Fruit fly (Drosophila melanogaster) whole organism, embryonic: ENCODE measurements around the gene M6.

ENCODE experiments used
- Aef1 ChIP-seq: fragments of 200-800 bp; sonication (Bioruptor generic); IDR thresholded peaks from 3 replicates; pipeline ENCODE4 v1.3.6; 2022; ENCODE audit warnings: missing biosample characterization, missing genetic modification characterization
- Bgb ChIP-seq: fragments of 200-800 bp; sonication (Bioruptor generic); IDR thresholded peaks from 2 replicates; pipeline ENCODE4 v1.3.6; 2022; ENCODE audit warnings: missing biosample characterization, missing genetic modification characterization; ENCODE audit not compliant: partially characterized antibody
- CG10209 ChIP-seq: fragments of 200-800 bp; sonication (Bioruptor generic); optimal IDR thresholded peaks from 3 replicates; lab custom pipeline; 2017; ENCODE audit warnings: missing biosample characterization, mild to moderate bottlenecking, missing genetic modification characterization, missing genetic modification reagents
- CG10366 ChIP-seq: fragments of 200-800 bp; sonication (Bioruptor generic); IDR thresholded peaks from 2 replicates; pipeline ENCODE4 v1.3.6; 2022; ENCODE audit warnings: missing biosample characterization, missing genetic modification characterization
- CG11093 ChIP-seq: fragments of 200-800 bp; sonication (Bioruptor generic); IDR thresholded peaks from 3 replicates; pipeline ENCODE4 v1.3.6; 2022; ENCODE audit warnings: missing biosample characterization, missing genetic modification characterization
- CG12071 ChIP-seq: fragments of 200-800 bp; sonication (Bioruptor generic); optimal IDR thresholded peaks from 3 replicates; lab custom pipeline; 2018; ENCODE audit warnings: missing biosample characterization, mild to moderate bottlenecking, missing genetic modification characterization
- CG1233 ChIP-seq: fragments of 200-800 bp; sonication (Bioruptor generic); optimal IDR thresholded peaks from 4 replicates; lab custom pipeline; 2018; ENCODE audit warnings: missing biosample characterization, mild to moderate bottlenecking, missing genetic modification characterization
- CG13296 ChIP-seq: fragments of 200-800 bp; sonication (Bioruptor generic); optimal IDR thresholded peaks from 3 replicates; lab custom pipeline; 2018; ENCODE audit warnings: missing biosample characterization, mild to moderate bottlenecking, missing genetic modification characterization
- CG17186 ChIP-seq: fragments of 200-800 bp; sonication (Bioruptor generic); optimal IDR thresholded peaks from 3 replicates; lab custom pipeline; 2017; ENCODE audit warnings: missing biosample characterization, missing genetic modification reagents, missing genetic modification characterization
- CG1832 ChIP-seq: fragments of 200-800 bp; sonication (Bioruptor generic); optimal IDR thresholded peaks from 2 replicates; lab custom pipeline; 2017; ENCODE audit warnings: missing biosample characterization, mild to moderate bottlenecking, missing genetic modification characterization, inconsistent platforms
- CG2202 ChIP-seq: fragments of 200-800 bp; sonication (Bioruptor generic); optimal IDR thresholded peaks from 2 replicates; lab custom pipeline; 2018; ENCODE audit warnings: missing biosample characterization, mild to moderate bottlenecking, missing genetic modification characterization
- CG2678 ChIP-seq: fragments of 200-800 bp; sonication (Bioruptor generic); optimal IDR thresholded peaks from 3 replicates; lab custom pipeline; 2019; ENCODE audit warnings: missing biosample characterization, mild to moderate bottlenecking, missing genetic modification characterization, moderate library complexity
- CG31441 ChIP-seq: fragments of 200-800 bp; sonication (Bioruptor generic); IDR thresholded peaks from 2 replicates; pipeline ENCODE4 v1.3.6; 2022; ENCODE audit warnings: missing biosample characterization, missing genetic modification characterization
- CG33557 ChIP-seq: fragments of 200-800 bp; sonication (Bioruptor generic); optimal IDR thresholded peaks from 2 replicates; lab custom pipeline; 2019; ENCODE audit warnings: missing biosample characterization, mild to moderate bottlenecking, missing genetic modification characterization, moderate library complexity
- CG6683 ChIP-seq: fragments of 200-800 bp; sonication (Bioruptor generic); optimal IDR thresholded peaks from 2 replicates; lab custom pipeline; 2017; ENCODE audit warnings: missing biosample characterization, mild to moderate bottlenecking, missing genetic modification characterization, missing genetic modification reagents
- CG6791 ChIP-seq: fragments of 200-800 bp; sonication (Bioruptor generic); IDR thresholded peaks from 3 replicates; pipeline ENCODE4 v1.3.6; 2022; ENCODE audit warnings: missing biosample characterization, missing genetic modification characterization; ENCODE audit not compliant: partially characterized antibody
- D ChIP-seq, 2 experiments: fragments of 200-800 bp in 1 of 2; fragments of >200 bp in 1 of 2; sonication (Bioruptor generic) in 1 of 2; optimal IDR thresholded peaks; 2 replicates in 1 of 2; 3 replicates in 1 of 2; lab custom pipeline; 2017; ENCODE audit warnings: mild to moderate bottlenecking in 1 of 2, missing biosample characterization in 1 of 2, missing genetic modification characterization in 1 of 2, missing genetic modification reagents in 1 of 2
- Dref ChIP-seq: fragments of 200-800 bp; sonication (Bioruptor generic); IDR thresholded peaks from 2 replicates; pipeline ENCODE4 v1.3.6; 2022; ENCODE audit warnings: missing biosample characterization, missing genetic modification characterization
- Drgx ChIP-seq: fragments of 200-800 bp; sonication (Bioruptor generic); IDR thresholded peaks from 2 replicates; pipeline ENCODE4 v1.3.6; 2022; ENCODE audit warnings: missing biosample characterization, missing genetic modification characterization
- Fer3 ChIP-seq: fragments of 200-800 bp; sonication (Bioruptor generic); optimal IDR thresholded peaks from 2 replicates; lab custom pipeline; 2018; ENCODE audit warnings: missing biosample characterization, mild to moderate bottlenecking, missing genetic modification characterization, moderate library complexity
- Gsc ChIP-seq: fragments of 200-800 bp; sonication (Bioruptor generic); IDR thresholded peaks from 2 replicates; pipeline ENCODE4 v1.3.6; 2022; ENCODE audit warnings: missing biosample characterization, missing genetic modification characterization
- H2.0 ChIP-seq: fragments of 200-800 bp; sonication (Bioruptor generic); IDR thresholded peaks from 2 replicates; pipeline ENCODE4 v1.3.6; 2022; ENCODE audit warnings: missing biosample characterization, missing genetic modification characterization
- HHEX ChIP-seq: fragments of 200-800 bp; sonication (Bioruptor generic); optimal IDR thresholded peaks from 3 replicates; lab custom pipeline; 2017; ENCODE audit warnings: missing biosample characterization, mild to moderate bottlenecking, missing genetic modification characterization, missing genetic modification reagents
- HLH4C ChIP-seq: fragments of 200-800 bp; sonication (Bioruptor generic); IDR thresholded peaks from 3 replicates; pipeline ENCODE4 v1.3.6; 2022; ENCODE audit warnings: missing biosample characterization, missing genetic modification characterization; ENCODE audit not compliant: partially characterized antibody
- Hr39 ChIP-seq: fragments of >200 bp; optimal IDR thresholded peaks from 2 replicates; lab custom pipeline; 2017
- Lim3 ChIP-seq: fragments of 200-800 bp; sonication (Bioruptor generic); IDR thresholded peaks from 2 replicates; pipeline ENCODE4 v1.3.6; 2022; ENCODE audit warnings: missing biosample characterization, missing genetic modification characterization
- Med ChIP-seq: fragments of 200-800 bp; sonication (Bioruptor generic); peaks from one replicate; lab custom pipeline; 2016; ENCODE audit warnings: missing biosample characterization, missing genetic modification characterization, mild to moderate bottlenecking, inconsistent platforms, moderate library complexity
- Nf-YC ChIP-seq: fragments of 200-800 bp; optimal IDR thresholded peaks from 3 replicates; lab custom pipeline; 2019; ENCODE audit warnings: missing biosample characterization, mild to moderate bottlenecking, missing genetic modification characterization, moderate library complexity
- Sry-δ ChIP-seq: fragments of 200-800 bp; sonication (Bioruptor generic); optimal IDR thresholded peaks from 2 replicates; lab custom pipeline; 2016; ENCODE audit warnings: missing biosample characterization, missing genetic modification characterization
- Usf ChIP-seq: fragments of 200-800 bp; sonication (Bioruptor generic); optimal IDR thresholded peaks from 2 replicates; lab custom pipeline; 2017; ENCODE audit warnings: missing genotype, missing biosample characterization, missing genetic modification characterization
- abd-A ChIP-seq: fragments of 200-800 bp; sonication (Bioruptor generic); optimal IDR thresholded peaks from 3 replicates; lab custom pipeline; 2019; ENCODE audit warnings: missing biosample characterization, mild to moderate bottlenecking, missing genetic modification characterization, moderate library complexity
- bab2 ChIP-seq: fragments of 200-800 bp; sonication (Bioruptor generic); optimal IDR thresholded peaks from 2 replicates; lab custom pipeline; 2016; ENCODE audit warnings: missing biosample characterization, missing genetic modification characterization
- br ChIP-seq: fragments of >200 bp; optimal IDR thresholded peaks from 2 replicates; lab custom pipeline; 2017
- crc ChIP-seq: fragments of 200-800 bp; sonication (Bioruptor generic); optimal IDR thresholded peaks from 2 replicates; lab custom pipeline; 2016; ENCODE audit warnings: missing biosample characterization, missing genetic modification characterization
- da ChIP-seq: fragments of 200-800 bp; sonication (Bioruptor generic); optimal IDR thresholded peaks from 2 replicates; lab custom pipeline; 2016; ENCODE audit warnings: missing biosample characterization, missing genetic modification characterization
- danr ChIP-seq: fragments of 200-800 bp; sonication (Bioruptor generic); IDR thresholded peaks from 2 replicates; pipeline ENCODE4 v1.3.6; 2022; ENCODE audit warnings: missing biosample characterization, missing genetic modification characterization
- dpn ChIP-seq, 2 experiments: fragments of 200-800 bp; sonication (Bioruptor generic); optimal IDR thresholded peaks; 3 replicates each; lab custom pipeline; 2016; ENCODE audit warnings: missing biosample characterization in 2 of 2, missing genetic modification characterization in 2 of 2
- gt ChIP-seq: fragments of 200-800 bp; sonication (Bioruptor generic); IDR thresholded peaks from 2 replicates; pipeline ENCODE4 v1.3.6; 2022; ENCODE audit warnings: missing biosample characterization, missing genetic modification characterization
- h ChIP-seq: fragments of >200 bp; optimal IDR thresholded peaks from 2 replicates; lab custom pipeline; 2017
- ham ChIP-seq: fragments of 200-800 bp; sonication (Bioruptor generic); IDR thresholded peaks from 2 replicates; pipeline ENCODE4 v1.3.6; 2022; ENCODE audit warnings: missing biosample characterization, missing genetic modification characterization
- knrl ChIP-seq: fragments of 200-800 bp; sonication (Bioruptor generic); IDR thresholded peaks from 3 replicates; pipeline ENCODE4 v1.3.6; 2022; ENCODE audit warnings: missing biosample characterization, missing genetic modification characterization; ENCODE audit not compliant: partially characterized antibody
- lmd ChIP-seq: fragments of 200-800 bp; sonication (Bioruptor generic); IDR thresholded peaks from 2 replicates; pipeline ENCODE4 v1.3.6; 2022; ENCODE audit warnings: missing biosample characterization, missing genetic modification characterization
- p53 ChIP-seq: fragments of 200-800 bp; sonication (Bioruptor generic); optimal IDR thresholded peaks from 2 replicates; lab custom pipeline; 2016; ENCODE audit warnings: missing biosample characterization, missing genetic modification characterization
- pfk ChIP-seq: fragments of 200-800 bp; sonication (Bioruptor generic); optimal IDR thresholded peaks from 2 replicates; lab custom pipeline; 2018; ENCODE audit warnings: missing biosample characterization, mild to moderate bottlenecking, missing genetic modification characterization, moderate library complexity
- pita ChIP-seq: fragments of 200-800 bp; sonication (Bioruptor generic); optimal IDR thresholded peaks from 2 replicates; lab custom pipeline; 2017; ENCODE audit warnings: missing biosample characterization, mild to moderate bottlenecking, missing genetic modification characterization
- rib ChIP-seq: fragments of 200-800 bp; sonication (Bioruptor generic); IDR thresholded peaks from 2 replicates; pipeline ENCODE4 v1.3.6; 2022; ENCODE audit warnings: missing biosample characterization, missing genetic modification characterization
- sc ChIP-seq, 3 experiments: fragments of >200 bp in 2 of 3; fragments of 200-800 bp in 1 of 3; sonication (Bioruptor generic) in 1 of 3; optimal IDR thresholded peaks; 2 replicates in 2 of 3; 3 replicates in 1 of 3; lab custom pipeline; 2017; ENCODE audit warnings: mild to moderate bottlenecking in 1 of 3, missing biosample characterization in 1 of 3, missing genetic modification characterization in 1 of 3, missing genetic modification reagents in 1 of 3
- sna ChIP-seq: fragments of 200-800 bp; sonication (Bioruptor generic); IDR thresholded peaks from 2 replicates; pipeline ENCODE4 v1.3.6; 2022; ENCODE audit warnings: missing biosample characterization, missing genetic modification characterization; ENCODE audit not compliant: partially characterized antibody
- stc ChIP-seq: fragments of 200-800 bp; sonication (Bioruptor generic); IDR thresholded peaks from 2 replicates; pipeline ENCODE4 v1.3.6; 2022; ENCODE audit warnings: missing biosample characterization, missing genetic modification characterization
- vfl ChIP-seq: fragments of 200-800 bp; sonication (Bioruptor generic); optimal IDR thresholded peaks from 2 replicates; lab custom pipeline; 2016; ENCODE audit warnings: missing biosample characterization, missing genetic modification characterization
- wor ChIP-seq: fragments of 200-800 bp; sonication (Bioruptor generic); IDR thresholded peaks from 2 replicates; pipeline ENCODE4 v1.3.6; 2022; ENCODE audit warnings: missing biosample characterization, missing genetic modification characterization

Gene M6

DNA sequence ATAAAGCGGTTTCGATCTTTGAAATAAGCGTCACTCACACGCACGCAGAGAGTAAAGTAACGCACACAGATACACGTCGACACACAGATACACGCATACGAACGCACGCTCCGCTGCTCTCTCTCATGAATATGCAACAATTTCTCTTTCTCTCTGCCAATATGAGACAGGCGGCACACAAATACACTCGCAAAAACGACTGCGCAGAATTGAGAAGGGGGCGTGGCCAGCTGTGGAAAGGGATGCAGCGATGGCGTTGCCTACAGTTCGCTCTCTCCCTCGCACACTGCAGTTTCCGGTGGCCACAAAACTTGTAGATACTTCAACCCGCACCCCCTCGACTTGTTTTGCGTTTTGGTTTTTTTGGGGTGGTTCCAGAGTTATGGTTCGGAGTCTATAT is 28.0 kb upstream of the M6 start (continued):
- TF ChIP-seq pfk (GFP tag; lab: Kevin White, UChicago) = peak; percentile 20
- TF ChIP-seq CG6683 (GFP tag; lab: Kevin White, UChicago) = no peak
- TF ChIP-seq da (GFP tag; lab: Kevin White, UChicago) = no peak
- no peak for TF ChIP-seq knrl (GFP tag; lab: Robert Waterston, UW)
- no peak for TF ChIP-seq CG11093 (GFP tag; lab: Robert Waterston, UW)
- TF ChIP-seq danr (GFP tag; lab: Robert Waterston, UW) = no peak
- peak; percentile 98 for TF ChIP-seq Nf-YC
- TF ChIP-seq ham = no peak
- TF ChIP-seq h (lab: Kevin White, UChicago) = no peak
- peak; percentile 32; the same call in 1 of the 2 replicates for TF ChIP-seq CG31441
- peak; percentile 9 for TF ChIP-seq CG33557 (GFP tag; lab: Kevin White, UChicago)
- peak; percentile 13; the same call in 1 of the 2 replicates for TF ChIP-seq stc
- no peak for TF ChIP-seq CG13296
- no peak for TF ChIP-seq lmd (GFP tag; lab: Robert Waterston, UW)
- TF ChIP-seq abd-A (tag; lab: Kevin White, UChicago) = no peak
- no peak for TF ChIP-seq CG10209 (GFP tag; lab: Kevin White, UChicago)
- TF ChIP-seq Lim3 = no peak
- peak; percentile 43; the same call in 1 of the 2 replicates for TF ChIP-seq Drgx
- no peak for TF ChIP-seq pita (GFP tag; lab: Kevin White, UChicago)
- no peak for TF ChIP-seq wor (GFP tag; lab: Robert Waterston, UW)
- no peak for TF ChIP-seq gt (GFP tag; lab: Robert Waterston, UW)
- no peak for TF ChIP-seq crc (GFP tag; lab: Kevin White, UChicago)
- peak; percentile 24; the same call in 1 of the 2 replicates for TF ChIP-seq CG10366 (GFP tag; lab: Robert Waterston, UW)
- no peak for TF ChIP-seq bab2 (GFP tag; lab: Kevin White, UChicago)
- peak; percentile 90 for TF ChIP-seq Med (GFP tag; lab: Kevin White, UChicago)
- peak in 1 of 2 experiments; percentile 3 for TF ChIP-seq dpn (GFP tag; optimal IDR thresholded peaks at IDR 0.05; lab: Kevin White, UChicago)
- TF ChIP-seq Fer3 (tag; lab: Kevin White, UChicago) = no peak
- no peak for TF ChIP-seq Dref (GFP tag; lab: Robert Waterston, UW)
- TF ChIP-seq Bgb (GFP tag; lab: Robert Waterston, UW) = no peak
- no peak for TF ChIP-seq CG6791
- TF ChIP-seq br (lab: Kevin White, UChicago) = no peak
- TF ChIP-seq Aef1 (GFP tag; lab: Robert Waterston, UW) = no peak
- TF ChIP-seq CG1233 (GFP tag; lab: Kevin White, UChicago) = peak; percentile 68
- TF ChIP-seq HLH4C (GFP tag; lab: Robert Waterston, UW) = no peak
- TF ChIP-seq sc (optimal IDR thresholded peaks at IDR 0.05; lab: Kevin White, UChicago) = no peak
- peak; percentile 30 for TF ChIP-seq sc (GFP tag; optimal IDR thresholded peaks at IDR 0.05; lab: Kevin White, UChicago)
- TF ChIP-seq Hr39 (lab: Kevin White, UChicago) = no peak
- TF ChIP-seq H2.0 (GFP tag; lab: Robert Waterston, UW) = peak; percentile 41
- TF ChIP-seq Usf = no peak
- no peak for TF ChIP-seq sna (GFP tag; lab: Robert Waterston, UW)
- peak; percentile 51 for TF ChIP-seq CG17186
- TF ChIP-seq p53 = no peak
- peak; percentile 43 for TF ChIP-seq HHEX (GFP tag; lab: Kevin White, UChicago)
- TF ChIP-seq D (optimal IDR thresholded peaks at IDR 0.05; lab: Kevin White, UChicago) = peak; percentile 83
- TF ChIP-seq D (GFP tag; optimal IDR thresholded peaks at IDR 0.05; lab: Kevin White, UChicago) = peak; percentile 40
- TF ChIP-seq CG1832 = peak; percentile 89
- TF ChIP-seq CG12071 (GFP tag; lab: Kevin White, UChicago) = peak; percentile 76
- TF ChIP-seq Gsc (GFP tag; lab: Robert Waterston, UW) = no peak
- TF ChIP-seq Sry-δ (GFP tag; lab: Kevin White, UChicago) = no peak
- TF ChIP-seq vfl (GFP tag; lab: Kevin White, UChicago) = no peak
- TF ChIP-seq rib = no peak
- peak; percentile 25 for TF ChIP-seq CG2202 (tag; lab: Kevin White, UChicago)
- no peak for TF ChIP-seq CG2678 (tag; lab: Kevin White, UChicago)
